Worm (Caenorhabditis elegans) whole organism, midembryonic: Measurements from ENCODE around the gene F55F1.2.

Source experiments
- T22C8.4 ChIP-seq: fragments of 200-800 bp; sonication (Bioruptor generic); IDR thresholded peaks from 2 replicates; pipeline ENCODE4 v1.3.6; 2022; ENCODE audit warnings: missing genetic modification characterization, missing compliant biosample characterization
- flt-1 ChIP-seq: fragments of 200-800 bp; sonication (Bioruptor generic); IDR thresholded peaks from 2 replicates; pipeline ENCODE4 v1.3.6; 2022; ENCODE audit warnings: missing genetic modification characterization, missing compliant biosample characterization
- klf-2 ChIP-seq: fragments of 200-800 bp; sonication (Bioruptor generic); conservative IDR thresholded peaks from 2 replicates; pipeline ENCODE4 v1.3.6; 2022; ENCODE audit warnings: missing genetic modification reagents, missing genetic modification characterization, missing compliant biosample characterization
- ref-1 ChIP-seq: fragments of 200-800 bp; sonication (Bioruptor generic); conservative IDR thresholded peaks from 2 replicates; pipeline ENCODE4 v1.3.6; 2022; ENCODE audit warnings: missing genetic modification reagents, missing genetic modification characterization, missing compliant biosample characterization
- tab-1 ChIP-seq: fragments of 200-800 bp; sonication (Bioruptor generic); IDR thresholded peaks from 2 replicates; pipeline ENCODE4 v1.3.6; 2022; ENCODE audit warnings: missing genetic modification characterization, missing compliant biosample characterization
- ztf-23 ChIP-seq: fragments of 200-800 bp; sonication (Bioruptor generic); IDR thresholded peaks from 2 replicates; pipeline ENCODE4 v1.3.6; 2022; ENCODE audit warnings: missing genetic modification reagents, missing genetic modification characterization, missing compliant biosample characterization
- ztf-29 ChIP-seq: fragments of 200-800 bp; sonication (Bioruptor generic); IDR thresholded peaks from 2 replicates; pipeline ENCODE4 v1.3.6; 2022; ENCODE audit warnings: missing genetic modification reagents, missing genetic modification characterization, missing compliant biosample characterization

DNA sequence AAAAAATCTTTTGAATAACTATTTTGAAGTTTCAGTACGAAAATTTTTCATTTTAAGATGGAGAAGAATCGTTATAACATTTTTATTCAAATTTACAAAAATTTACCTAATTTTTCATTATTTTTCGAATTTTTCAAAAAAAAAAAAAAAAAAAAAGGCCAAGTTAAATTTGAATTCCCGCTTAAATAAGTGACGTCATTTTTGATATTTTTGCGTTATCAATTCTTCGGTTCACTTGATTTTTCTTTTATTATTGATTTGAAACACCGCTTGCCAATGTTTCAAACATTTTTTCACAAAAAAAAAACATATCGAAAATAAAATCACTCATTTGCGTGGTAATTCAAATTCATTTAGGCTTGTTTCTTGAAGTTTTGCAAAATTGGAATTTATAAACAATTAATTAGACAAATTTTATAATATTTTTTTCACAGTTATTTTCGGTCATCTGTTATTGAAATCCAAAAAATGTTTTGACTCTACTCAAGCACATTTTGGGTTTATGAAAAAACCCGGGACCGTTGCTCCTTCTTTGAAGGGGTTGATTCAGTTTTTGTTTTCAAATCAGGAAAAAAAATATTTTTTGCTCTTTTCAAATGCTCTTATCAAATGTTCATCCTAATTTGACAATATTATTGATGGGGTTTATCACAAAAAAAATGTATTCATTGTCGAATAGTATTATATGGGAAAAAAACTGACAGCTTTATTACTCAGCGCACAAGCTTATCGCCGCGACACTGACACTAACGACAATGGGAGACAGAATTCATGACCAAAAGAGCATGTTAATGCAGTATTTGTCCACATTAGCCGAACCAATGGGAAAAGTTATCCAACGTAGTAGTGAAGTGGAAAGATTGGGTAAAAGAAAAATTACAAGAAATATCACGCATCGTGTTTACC lies 15.6 kb downstream of the F55F1.2 start:
- TF ChIP-seq ztf-29 (GFP tag; lab: Robert Waterston, UW) = no peak
- TF ChIP-seq T22C8.4 (GFP tag; lab: Robert Waterston, UW) = no peak
- TF ChIP-seq tab-1 (GFP tag; lab: Robert Waterston, UW) = no peak
- TF ChIP-seq ztf-23 = no peak
- TF ChIP-seq flt-1 = no peak
- TF ChIP-seq ref-1 (GFP tag; lab: Robert Waterston, UW) = no peak
- no peak for TF ChIP-seq klf-2 (GFP tag; lab: Robert Waterston, UW)
